Fruit fly (Drosophila melanogaster): ENCODE results near the gene Sr-CIII.

DNA sequence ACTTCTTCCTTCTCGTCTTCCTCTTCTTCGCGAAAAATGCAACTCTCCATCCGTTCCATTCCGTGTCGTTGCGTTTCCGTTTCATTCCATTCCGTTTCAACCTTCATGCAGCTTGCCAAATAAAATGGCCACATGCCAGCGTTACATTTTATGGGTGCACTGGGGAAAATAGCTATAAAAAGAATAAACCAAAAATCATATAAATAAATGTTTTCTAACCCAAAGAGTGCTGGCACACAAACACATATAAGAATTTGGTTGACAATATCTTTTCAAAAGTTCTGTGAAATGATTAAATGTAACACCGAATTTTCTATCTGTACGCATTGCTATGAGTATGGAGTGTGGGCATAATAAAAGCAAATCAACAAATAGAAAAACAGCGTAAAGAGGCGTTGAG lies 44.4 kb upstream of the Sr-CIII start:
- TF ChIP-seq lz (GFP tag; optimal IDR thresholded peaks at IDR 0.05) (no peak), CG6808 (GFP tag; optimal IDR thresholded peaks at IDR 0.05) (no peak)
